Fruit fly (Drosophila melanogaster): Measurements from ENCODE around the gene Cda4.

Gene Cda4

DNA sequence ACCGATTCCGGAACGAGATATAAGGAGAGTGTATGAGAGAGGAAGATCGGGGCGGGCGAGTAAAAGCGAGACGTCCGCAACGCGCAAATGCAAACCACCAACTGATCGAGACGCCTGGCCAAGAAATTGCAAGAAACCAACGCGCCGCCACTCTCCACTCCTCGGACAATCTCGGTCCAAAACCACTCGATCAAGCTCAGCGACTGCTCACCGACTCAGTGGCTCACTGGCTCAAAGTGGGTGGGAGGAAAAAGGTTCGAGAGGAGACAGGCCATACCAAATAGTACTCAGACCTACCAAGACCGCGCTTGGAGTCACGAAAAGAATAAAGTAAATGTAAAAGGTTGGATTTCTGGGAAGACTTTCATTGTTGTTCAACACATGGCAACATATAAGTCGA is at the start of gene Cda4:
Cda4 (minus strand) TSS at position 107 of the 400 bp plus-strand sequence.
- TF ChIP-seq CG4496 (GFP tag; IDR thresholded peaks at IDR 0.05): 0 out of 3 replicates have a peak, but pooled peaks have one; percentile 22
- TF ChIP-seq gl (tag; optimal IDR thresholded peaks at IDR 0.05): no peak

DNA sequence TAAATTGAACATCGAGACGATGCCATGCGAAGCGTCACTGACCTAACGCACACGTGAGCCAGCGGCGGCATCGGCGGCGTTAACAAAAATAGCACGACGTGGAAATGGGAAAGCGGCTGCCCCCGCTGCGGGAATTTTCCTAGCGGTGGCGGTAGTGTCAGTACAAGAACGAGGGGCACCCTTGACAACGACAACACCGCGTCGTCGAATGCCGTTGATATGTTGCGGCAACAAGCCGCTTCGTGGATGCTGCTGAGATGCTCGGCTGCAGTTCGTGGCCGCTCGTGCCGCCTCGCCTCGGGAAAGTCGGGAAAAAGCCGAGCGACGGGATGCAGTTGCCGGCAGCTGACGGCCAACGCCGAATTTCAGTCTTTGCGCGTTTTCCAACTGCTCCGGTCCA is 24.4 kb upstream of the Cda4 start:
- TF ChIP-seq CG4496 (GFP tag; IDR thresholded peaks at IDR 0.05): peak; percentile 59; the same call in 1 of the 3 replicates
- TF ChIP-seq CG17806 (tag; optimal IDR thresholded peaks at IDR 0.05): no peak
- no peak for TF ChIP-seq CG34367 (tag; optimal IDR thresholded peaks at IDR 0.05)
- TF ChIP-seq CG13204 (GFP tag; optimal IDR thresholded peaks at IDR 0.05): peak; percentile 48
- TF ChIP-seq EcR (GFP tag; optimal IDR thresholded peaks at IDR 0.05): no peak
- TF ChIP-seq fd96Ca (GFP tag; IDR thresholded peaks at IDR 0.05): no peak
- TF ChIP-seq rn (GFP tag; IDR thresholded peaks at IDR 0.05): no peak
- no peak for TF ChIP-seq CG12605 (GFP tag; IDR thresholded peaks at IDR 0.05)
- TF ChIP-seq CG14655 (GFP tag; optimal IDR thresholded peaks at IDR 0.05): no peak

DNA sequence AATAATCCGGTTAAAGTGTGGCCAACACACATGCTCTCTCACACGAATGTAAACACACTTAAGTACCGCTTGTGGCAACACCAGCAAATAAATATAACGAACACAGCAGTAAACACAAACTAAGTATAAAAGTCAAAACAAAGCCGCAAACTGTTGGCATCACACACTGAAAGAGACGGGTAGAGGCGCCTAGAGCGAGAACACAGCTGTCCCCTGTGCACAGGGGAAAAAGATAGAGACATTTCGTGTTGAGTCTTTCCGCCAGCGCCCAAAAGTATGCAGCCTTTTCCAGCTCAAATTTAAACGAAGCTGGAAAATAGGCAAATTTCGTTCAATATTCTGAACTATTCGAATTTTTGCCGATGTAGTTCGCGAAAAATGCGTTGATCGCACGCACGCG is 19.9 kb upstream of the Cda4 start:
- no peak for TF ChIP-seq rn (GFP tag; IDR thresholded peaks at IDR 0.05)
- TF ChIP-seq CG12605 (GFP tag; IDR thresholded peaks at IDR 0.05): no peak
- TF ChIP-seq D1 (tag; optimal IDR thresholded peaks at IDR 0.05): no peak
- TF ChIP-seq fd96Ca (GFP tag; IDR thresholded peaks at IDR 0.05): no peak
- TF ChIP-seq CG4496 (GFP tag; IDR thresholded peaks at IDR 0.05): 0 out of 3 replicates have a peak, but pooled peaks have one; percentile 46
- TF ChIP-seq Pif1A (GFP tag; optimal IDR thresholded peaks at IDR 0.05): no peak
- no peak for TF ChIP-seq CG14655 (GFP tag; optimal IDR thresholded peaks at IDR 0.05)
- TF ChIP-seq CG34367 (tag; optimal IDR thresholded peaks at IDR 0.05): no peak

DNA sequence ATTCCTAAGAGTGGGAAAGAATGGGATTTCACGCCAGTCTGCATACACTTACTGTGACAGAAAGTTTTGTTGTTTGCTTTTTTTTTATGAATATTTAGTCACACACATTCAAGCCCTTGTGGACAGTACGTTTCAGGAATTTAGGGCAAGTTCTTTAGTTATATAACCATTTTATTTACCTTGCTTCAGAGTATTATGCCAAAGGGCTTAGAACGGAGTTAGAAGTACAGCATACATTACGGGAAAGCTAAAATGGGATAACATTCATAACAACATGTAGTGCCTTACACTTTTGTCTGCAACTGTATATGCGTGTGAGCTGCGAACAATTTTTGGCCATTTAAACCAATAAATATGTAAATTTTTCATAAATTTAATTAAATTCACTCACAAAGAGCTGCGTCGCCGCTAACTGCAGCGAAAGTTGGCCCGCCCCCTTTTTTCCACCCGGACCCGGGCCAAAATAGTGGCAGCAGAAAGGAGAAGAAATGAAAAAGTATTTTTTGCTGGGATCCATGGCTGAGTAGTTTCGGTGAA is 4.3 kb upstream of the Cda4 start:
- TF ChIP-seq Pif1A (GFP tag; optimal IDR thresholded peaks at IDR 0.05): no peak
- no peak for TF ChIP-seq CG32121 (GFP tag; IDR thresholded peaks at IDR 0.05)
- no peak for TF ChIP-seq CG8159 (tag; optimal IDR thresholded peaks at IDR 0.05)
- TF ChIP-seq fd96Ca (GFP tag; IDR thresholded peaks at IDR 0.05): no peak
- TF ChIP-seq Pif1B (GFP tag; optimal IDR thresholded peaks at IDR 0.05): no peak
- TF ChIP-seq rn (GFP tag; IDR thresholded peaks at IDR 0.05): no peak
- no peak for TF ChIP-seq CG12605 (GFP tag; IDR thresholded peaks at IDR 0.05)
- no peak for TF ChIP-seq EcR (GFP tag; optimal IDR thresholded peaks at IDR 0.05)
- TF ChIP-seq CG4496 (GFP tag; IDR thresholded peaks at IDR 0.05): no peak

DNA sequence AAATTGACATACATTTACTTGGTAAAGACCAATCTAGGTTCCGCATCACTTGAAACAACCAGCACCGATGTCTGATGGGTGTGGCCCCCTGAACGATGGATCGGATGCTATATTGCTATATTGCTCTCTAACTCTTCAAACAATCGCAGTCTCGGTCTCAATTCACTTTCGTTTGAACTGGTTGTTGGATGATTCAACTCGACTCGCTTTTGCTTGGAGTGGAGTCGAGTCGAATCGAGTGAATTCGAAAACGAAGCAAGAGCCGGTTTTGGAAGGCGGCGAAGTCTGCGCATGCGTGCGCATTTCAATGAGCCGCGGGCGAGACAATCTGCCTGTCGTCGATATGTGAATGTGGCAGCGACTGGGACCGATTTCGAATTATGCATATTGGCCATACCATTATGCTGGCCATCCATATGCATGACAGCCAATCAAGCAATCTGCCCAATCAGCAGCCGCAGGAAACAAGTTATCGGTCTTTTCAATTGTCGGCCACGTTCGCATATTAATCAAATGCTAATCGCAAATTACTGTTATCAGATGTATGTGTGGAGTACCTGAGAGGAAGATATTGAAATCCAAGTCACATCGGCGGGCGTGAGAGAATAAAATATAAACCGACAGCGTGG is 1.4 kb upstream of the Cda4 start:
- TF ChIP-seq CG14655 (GFP tag; optimal IDR thresholded peaks at IDR 0.05) (no peak), rn (GFP tag; IDR thresholded peaks at IDR 0.05) (no peak), CG12605 (GFP tag; IDR thresholded peaks at IDR 0.05) (no peak), CG9948 (tag; optimal IDR thresholded peaks at IDR 0.05) (no peak), CG8301 (tag; optimal IDR thresholded peaks at IDR 0.05) (no peak), CG13204 (GFP tag; optimal IDR thresholded peaks at IDR 0.05) (no peak), Pif1A (GFP tag; optimal IDR thresholded peaks at IDR 0.05) (no peak), fd96Ca (GFP tag; IDR thresholded peaks at IDR 0.05) (no peak), CG17806 (tag; optimal IDR thresholded peaks at IDR 0.05) (no peak), Snoo (tag; optimal IDR thresholded peaks at IDR 0.05) (no peak), gl (tag; optimal IDR thresholded peaks at IDR 0.05) (no peak), EcR (GFP tag; optimal IDR thresholded peaks at IDR 0.05) (no peak), CG10348 (GFP tag; IDR thresholded peaks at IDR 0.05) (no peak), Pif1B (GFP tag; optimal IDR thresholded peaks at IDR 0.05) (no peak), CG32121 (GFP tag; IDR thresholded peaks at IDR 0.05) (no peak)

DNA sequence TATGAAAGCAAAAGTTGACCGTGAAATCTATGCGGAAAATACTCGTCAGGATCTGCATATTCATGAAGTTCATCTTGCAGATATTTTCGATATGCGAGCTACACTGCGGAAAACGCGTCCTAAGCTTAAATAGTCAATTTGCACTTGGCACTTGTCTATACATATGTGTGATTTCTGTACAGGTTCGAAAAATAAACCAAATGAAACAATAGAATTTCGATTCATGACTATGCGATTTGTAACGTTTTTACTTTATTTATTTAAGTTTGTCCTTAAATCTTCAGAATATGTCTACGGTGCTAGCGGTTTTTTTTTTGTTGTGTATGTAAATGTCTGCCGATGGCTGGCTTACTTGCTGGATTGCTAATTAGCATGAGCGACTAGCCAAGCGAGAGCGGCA is 827 bp downstream of the Cda4 start:
- peak; percentile 38 for TF ChIP-seq CG9948 (tag; optimal IDR thresholded peaks at IDR 0.05)
- no peak for TF ChIP-seq CG12605 (GFP tag; IDR thresholded peaks at IDR 0.05)
- TF ChIP-seq CG15710 (tag; optimal IDR thresholded peaks at IDR 0.05): peak; percentile 48
- TF ChIP-seq CG4496 (GFP tag; IDR thresholded peaks at IDR 0.05): peak; percentile 68
- no peak for TF ChIP-seq Pif1B (GFP tag; optimal IDR thresholded peaks at IDR 0.05)
- peak; percentile 22 for TF ChIP-seq CG34367 (tag; optimal IDR thresholded peaks at IDR 0.05)
- no peak for TF ChIP-seq CG13204 (GFP tag; optimal IDR thresholded peaks at IDR 0.05)
- TF ChIP-seq D1 (tag; optimal IDR thresholded peaks at IDR 0.05): peak; percentile 10
- TF ChIP-seq Snoo (tag; optimal IDR thresholded peaks at IDR 0.05): no peak
- TF ChIP-seq CG14655 (GFP tag; optimal IDR thresholded peaks at IDR 0.05): peak; percentile 51
- TF ChIP-seq CG32121 (GFP tag; IDR thresholded peaks at IDR 0.05): 0 out of 2 replicates have a peak, but pooled peaks have one; percentile 14
- TF ChIP-seq EcR (GFP tag; optimal IDR thresholded peaks at IDR 0.05): no peak
- peak; percentile 68 for TF ChIP-seq CG8159 (tag; optimal IDR thresholded peaks at IDR 0.05)
- no peak for TF ChIP-seq fd96Ca (GFP tag; IDR thresholded peaks at IDR 0.05)
- TF ChIP-seq CG17806 (tag; optimal IDR thresholded peaks at IDR 0.05): peak; percentile 42
- TF ChIP-seq CG10348 (GFP tag; IDR thresholded peaks at IDR 0.05): no peak
- no peak for TF ChIP-seq rn (GFP tag; IDR thresholded peaks at IDR 0.05)
- TF ChIP-seq CG8301 (tag; optimal IDR thresholded peaks at IDR 0.05): peak; percentile 32
- TF ChIP-seq Pif1A (GFP tag; optimal IDR thresholded peaks at IDR 0.05): peak; percentile 31
- TF ChIP-seq gl (tag; optimal IDR thresholded peaks at IDR 0.05): no peak
- peak; percentile 42; the same call in 1 of the 2 replicates for TF ChIP-seq Ets98B (GFP tag; IDR thresholded peaks at IDR 0.05)

All from whole organism, pupa.